Worm (Caenorhabditis elegans): ENCODE measurements around the gene srz-29.
"Not testable (repeated sequence)": the region's sequence is repeated elsewhere in the genome, so short reads cannot be mapped to it uniquely, and the experiment has no call there.

DNA sequence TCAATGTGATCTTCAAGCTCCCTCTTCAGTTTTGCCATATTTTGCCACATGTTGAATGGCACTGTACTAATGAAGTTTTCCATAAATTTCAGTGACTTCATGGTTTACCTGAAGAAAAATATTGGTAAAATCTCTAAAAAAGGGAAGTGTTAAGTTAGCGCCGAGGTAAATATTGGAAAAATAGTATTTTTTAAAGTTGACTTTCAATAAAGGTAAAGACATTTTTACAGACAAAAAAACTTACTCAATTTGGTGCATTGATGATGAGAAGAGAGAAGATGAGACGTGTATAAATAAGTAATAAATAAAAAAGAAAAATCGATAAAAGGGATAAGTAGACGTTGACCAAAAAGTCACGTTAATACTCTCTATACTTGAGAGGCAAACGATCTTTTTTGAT, 47.9 kb downstream of the srz-29 start, which contains the start of gene Y45F10B.9:
- not testable (repeated sequence) for TF ChIP-seq unc-39 (tag; optimal IDR thresholded peaks at IDR 0.05); ces-1 (GFP tag; optimal IDR thresholded peaks at IDR 0.05); lin-13 (tag; optimal IDR thresholded peaks at IDR 0.05); snpc-4 (tag; optimal IDR thresholded peaks at IDR 0.05); sem-2 (GFP tag; optimal IDR thresholded peaks at IDR 0.05); nhr-28 (tag; optimal IDR thresholded peaks at IDR 0.05); sptf-1 (tag; optimal IDR thresholded peaks at IDR 0.05); mls-2 (tag; optimal IDR thresholded peaks at IDR 0.05); ceh-83 (GFP tag; optimal IDR thresholded peaks at IDR 0.05); cnd-1 (tag; optimal IDR thresholded peaks at IDR 0.05); lsy-2 (tag; optimal IDR thresholded peaks at IDR 0.05); nhr-76 (tag; optimal IDR thresholded peaks at IDR 0.05); unc-120 (tag; optimal IDR thresholded peaks at IDR 0.05; ENCODE audit: poor library complexity, severe bottlenecking); blmp-1 (tag; optimal IDR thresholded peaks at IDR 0.05)
